Worm (Caenorhabditis elegans) whole organism, L1 larva: ENCODE data around the gene lec-12.

ENCODE experiments used
- C16A3.4 ChIP-seq: fragments of 150-350 bp; optimal IDR thresholded peaks from 2 replicates; lab custom pipeline; 2014; ENCODE audit warnings: missing biosample characterization, missing genetic modification characterization
- C34B4.2 ChIP-seq: sonication (generic microtip); optimal IDR thresholded peaks from 2 replicates; lab custom pipeline; 2017; ENCODE audit warnings: mild to moderate bottlenecking, missing genetic modification characterization, missing compliant biosample characterization
- F16B12.6 ChIP-seq: fragments of 150-350 bp; optimal IDR thresholded peaks from 2 replicates; lab custom pipeline; 2014; ENCODE audit warnings: missing biosample characterization, missing genetic modification characterization
- Y116A8C.19 ChIP-seq: sonication (generic microtip); optimal IDR thresholded peaks from 2 replicates; lab custom pipeline; 2016; ENCODE audit warnings: missing compliant biosample characterization, missing genetic modification characterization, borderline replicate concordance
- aha-1 ChIP-seq: fragments of 150-350 bp; optimal IDR thresholded peaks from 2 replicates; lab custom pipeline; 2014; ENCODE audit warnings: missing biosample characterization, missing genetic modification characterization
- alr-1 ChIP-seq: fragments of 200-800 bp; sonication (Bioruptor generic); optimal IDR thresholded peaks from 2 replicates; lab custom pipeline; 2018; ENCODE audit warnings: borderline replicate concordance, mild to moderate bottlenecking, missing genetic modification characterization, missing compliant biosample characterization
- ama-1 ChIP-seq: fragments of 150-350 bp; optimal IDR thresholded peaks from 2 replicates; lab custom pipeline; 2014
- ceh-8 ChIP-seq: fragments of 200-800 bp; sonication (Bioruptor generic); optimal IDR thresholded peaks from 2 replicates; lab custom pipeline; 2018; ENCODE audit warnings: mild to moderate bottlenecking, missing genetic modification characterization, moderate library complexity, missing compliant biosample characterization
- ceh-82 ChIP-seq, 3 experiments: fragments of 150-350 bp in 1 of 3; sonication (generic microtip) in 2 of 3; optimal IDR thresholded peaks; 2 replicates each; lab custom pipeline; 2014 to 2017; ENCODE audit warnings: missing biosample characterization in 3 of 3, missing genetic modification characterization in 3 of 3
- ces-1 ChIP-seq: fragments of 150-350 bp; optimal IDR thresholded peaks from 2 replicates; lab custom pipeline; 2014; ENCODE audit warnings: missing biosample characterization, missing genetic modification reagents, missing genetic modification characterization
- efl-3 ChIP-seq: fragments of 200-800 bp; sonication (Bioruptor generic); optimal IDR thresholded peaks from 2 replicates; lab custom pipeline; 2018; ENCODE audit warnings: mild to moderate bottlenecking, missing genetic modification characterization, missing compliant biosample characterization
- elt-2 ChIP-seq: sonication (generic microtip); optimal IDR thresholded peaks from 2 replicates; lab custom pipeline; 2016; ENCODE audit warnings: missing genetic modification characterization, mild to moderate bottlenecking, inconsistent platforms, missing compliant biosample characterization, missing genetic modification reagents
- elt-3 ChIP-seq, 6 experiments: fragments of 150-350 bp in 1 of 6; sonication (generic microtip); optimal IDR thresholded peaks; 2 replicates each; lab custom pipeline; 2017 to 2018; ENCODE audit warnings: missing biosample characterization in 6 of 6, missing genetic modification characterization in 6 of 6, inconsistent platforms in 1 of 6
- ets-5 ChIP-seq: fragments of 200-800 bp; sonication (Bioruptor generic); IDR thresholded peaks from 2 replicates; pipeline ENCODE4 v1.3.6; 2022; ENCODE audit warnings: missing genetic modification characterization, missing compliant biosample characterization
- fkh-4 ChIP-seq: sonication (generic microtip); optimal IDR thresholded peaks from 2 replicates; lab custom pipeline; 2016; ENCODE audit warnings: missing compliant biosample characterization, missing genetic modification characterization, borderline replicate concordance
- fos-1 ChIP-seq: fragments of 150-350 bp; optimal IDR thresholded peaks from 2 replicates; lab custom pipeline; 2014; ENCODE audit warnings: missing biosample characterization, missing genetic modification characterization
- hpl-2 ChIP-seq: fragments of 150-350 bp; optimal IDR thresholded peaks from 2 replicates; lab custom pipeline; 2014; ENCODE audit warnings: missing biosample characterization, missing genetic modification reagents, missing genetic modification characterization
- lin-35 ChIP-seq, 2 experiments: fragments of 150-350 bp; optimal IDR thresholded peaks; 2 replicates each; lab custom pipeline; 2014; ENCODE audit warnings: missing biosample characterization in 2 of 2, missing genetic modification characterization in 2 of 2, missing genetic modification reagents in 2 of 2
- lin-39 ChIP-seq: fragments of 150-350 bp; optimal IDR thresholded peaks from 2 replicates; lab custom pipeline; 2014; ENCODE audit warnings: missing biosample characterization, missing genetic modification reagents, missing genetic modification characterization
- lir-3 ChIP-seq: sonication (generic microtip); optimal IDR thresholded peaks from 2 replicates; lab custom pipeline; 2016; ENCODE audit warnings: mild to moderate bottlenecking, missing genetic modification characterization, moderate library complexity, missing compliant biosample characterization; ENCODE audit not compliant: poor library complexity
- mdl-1 ChIP-seq, 2 experiments: fragments of 150-350 bp; optimal IDR thresholded peaks; 2 replicates each; lab custom pipeline; 2014 to 2017; ENCODE audit warnings: missing biosample characterization in 2 of 2, missing genetic modification characterization in 2 of 2, inconsistent platforms in 1 of 2
- mep-1 ChIP-seq: fragments of 150-350 bp; optimal IDR thresholded peaks from 2 replicates; lab custom pipeline; 2014; ENCODE audit warnings: missing biosample characterization, missing genetic modification characterization
- nhr-19 ChIP-seq: fragments of 200-800 bp; sonication (Bioruptor generic); conservative IDR thresholded peaks from 2 replicates; pipeline ENCODE4 v1.3.6; 2022; ENCODE audit warnings: missing genetic modification characterization, missing compliant biosample characterization
- nhr-237 ChIP-seq: fragments of 150-350 bp; optimal IDR thresholded peaks from 2 replicates; lab custom pipeline; 2014; ENCODE audit warnings: missing biosample characterization, missing genetic modification characterization
- nhr-28 ChIP-seq: fragments of 150-350 bp; optimal IDR thresholded peaks from 2 replicates; lab custom pipeline; 2014; ENCODE audit warnings: missing biosample characterization, missing genetic modification characterization
- nhr-47 ChIP-seq: sonication (generic microtip); optimal IDR thresholded peaks from 2 replicates; lab custom pipeline; 2016; ENCODE audit warnings: mild to moderate bottlenecking, missing genetic modification characterization, moderate library complexity, missing compliant biosample characterization
- nhr-76 ChIP-seq: sonication (generic microtip); optimal IDR thresholded peaks from 2 replicates; lab custom pipeline; 2017; ENCODE audit warnings: missing biosample characterization, missing genetic modification characterization
- nhr-77 ChIP-seq: fragments of 150-350 bp; optimal IDR thresholded peaks from 2 replicates; lab custom pipeline; 2014; ENCODE audit warnings: missing biosample characterization, missing genetic modification characterization
- nhr-85 ChIP-seq: sonication (generic microtip); peaks from one replicate; lab custom pipeline; 2016; ENCODE audit warnings: missing genetic modification characterization, inconsistent platforms, missing compliant biosample characterization
- pag-3 ChIP-seq: sonication (generic microtip); optimal IDR thresholded peaks from 2 replicates; lab custom pipeline; 2017; ENCODE audit warnings: missing genetic modification characterization, mild to moderate bottlenecking, missing compliant biosample characterization, antibody characterized with exemption, borderline replicate concordance; ENCODE audit not compliant: insufficient read depth
- pqm-1 ChIP-seq: sonication (generic microtip); optimal IDR thresholded peaks from 3 replicates; lab custom pipeline; 2017; ENCODE audit warnings: missing biosample characterization, missing genetic modification characterization
- rnt-1 ChIP-seq: sonication (generic microtip); optimal IDR thresholded peaks from 2 replicates; lab custom pipeline; 2016; ENCODE audit warnings: mild to moderate bottlenecking, missing genetic modification characterization, moderate library complexity, missing compliant biosample characterization
- snpc-4 ChIP-seq: fragments of 150-350 bp; optimal IDR thresholded peaks from 2 replicates; lab custom pipeline; 2014; ENCODE audit warnings: missing biosample characterization, missing genetic modification characterization
- snu-23 ChIP-seq: sonication (generic microtip); optimal IDR thresholded peaks from 2 replicates; lab custom pipeline; 2016; ENCODE audit warnings: missing genetic modification characterization, missing compliant biosample characterization
- sox-4 ChIP-seq: sonication (generic microtip); optimal IDR thresholded peaks from 2 replicates; lab custom pipeline; 2016; ENCODE audit warnings: missing genetic modification characterization, missing compliant biosample characterization
- sptf-1 ChIP-seq: fragments of 150-350 bp; optimal IDR thresholded peaks from 2 replicates; lab custom pipeline; 2014; ENCODE audit warnings: missing biosample characterization, missing genetic modification characterization
- sup-37 ChIP-seq: fragments of 200-800 bp; sonication (Bioruptor generic); optimal IDR thresholded peaks from 2 replicates; lab custom pipeline; 2018; ENCODE audit warnings: mild to moderate bottlenecking, missing genetic modification characterization, missing compliant biosample characterization
- tbx-2 ChIP-seq: sonication (generic microtip); optimal IDR thresholded peaks from 2 replicates; lab custom pipeline; 2016; ENCODE audit warnings: missing genetic modification characterization, missing compliant biosample characterization
- unc-130 ChIP-seq: fragments of 150-350 bp; optimal IDR thresholded peaks from 2 replicates; lab custom pipeline; 2017; ENCODE audit warnings: missing biosample characterization, missing genetic modification characterization, inconsistent platforms
- unc-62 ChIP-seq: fragments of 150-350 bp; optimal IDR thresholded peaks from 2 replicates; lab custom pipeline; 2014; ENCODE audit warnings: missing biosample characterization, missing genetic modification reagents, missing genetic modification characterization
- unc-86 ChIP-seq: sonication (generic microtip); optimal IDR thresholded peaks from 2 replicates; lab custom pipeline; 2016; ENCODE audit warnings: missing genetic modification characterization, missing compliant biosample characterization
- xbp-1 ChIP-seq: sonication (generic microtip); optimal IDR thresholded peaks from 2 replicates; lab custom pipeline; 2016; ENCODE audit warnings: missing genetic modification characterization, missing compliant biosample characterization
- ztf-11 ChIP-seq, 2 experiments: sonication (generic microtip); optimal IDR thresholded peaks; 2 replicates each; lab custom pipeline; 2016 to 2017; ENCODE audit warnings: missing genetic modification characterization in 2 of 2, missing biosample characterization in 1 of 2, missing compliant biosample characterization in 1 of 2

The lec-12 gene

DNA sequence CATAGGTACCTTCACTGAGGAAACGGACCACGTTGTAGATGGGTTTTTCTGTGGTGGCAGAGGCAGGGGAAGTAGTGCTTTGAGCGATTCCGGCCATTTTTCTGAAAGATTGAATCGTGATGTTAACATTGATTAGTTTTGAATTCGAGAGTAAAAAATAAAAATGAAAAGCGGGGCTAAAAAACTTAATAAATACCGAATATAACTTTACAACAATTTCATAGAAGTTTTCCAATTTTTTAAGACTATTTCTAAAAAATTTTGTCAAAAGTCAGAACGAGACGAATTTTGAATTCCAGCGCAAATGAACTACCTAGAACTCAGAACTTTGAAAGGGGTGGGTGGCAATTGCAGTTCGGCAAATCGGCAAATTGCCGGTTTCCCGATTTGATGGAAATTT, 30.4 kb downstream of the lec-12 start, which contains the start of gene kin-33:
Gene kin-33 (minus strand): TSS at position 101 of the 400 bp plus-strand sequence.
- TF ChIP-seq sup-37 (no peak), F16B12.6 (tag; lab: Kevin White, UChicago) (no peak), efl-3 (no peak), C16A3.4 (tag; lab: Kevin White, UChicago) (no peak), pag-3 (tag; lab: Kevin White, UChicago) (no peak), pqm-1 (tag; lab: Kevin White, UChicago) (no peak), ces-1 (GFP tag; lab: Kevin White, UChicago) (no peak), unc-130 (no peak), ceh-82 (tag; optimal IDR thresholded peaks at IDR 0.05; lab: Kevin White, UChicago) (no peak), ama-1 (no peak), fos-1 (tag; lab: Kevin White, UChicago) (no peak), nhr-47 (no peak), rnt-1 (tag; lab: Kevin White, UChicago) (no peak), unc-62 (no peak), nhr-237 (tag; lab: Kevin White, UChicago) (no peak), ztf-11 (tag; optimal IDR thresholded peaks at IDR 0.05; lab: Kevin White, UChicago) (no peak), xbp-1 (tag; lab: Kevin White, UChicago) (no peak)

DNA sequence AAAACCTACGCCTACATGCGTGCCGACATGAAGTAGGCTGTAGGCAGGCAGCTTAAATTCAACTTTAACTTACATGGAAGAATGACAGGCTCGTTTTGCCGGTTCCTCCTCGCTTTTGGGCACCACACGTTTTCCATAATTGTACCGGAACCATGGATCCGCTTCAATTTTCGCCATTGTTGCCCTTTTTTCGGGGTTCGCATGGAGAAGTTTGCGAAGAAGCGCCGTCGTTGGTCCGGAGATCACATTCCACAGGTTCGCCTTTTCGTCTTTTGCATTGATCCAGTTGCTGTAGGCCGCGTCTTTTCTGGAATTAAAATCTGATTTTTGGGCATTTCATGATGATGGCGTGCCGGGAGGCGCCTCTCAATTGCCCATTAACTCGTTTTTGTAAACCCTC, 32.8 kb downstream of the lec-12 start:
- TF ChIP-seq snpc-4 (no peak), ets-5 (no peak), lir-3 (tag; lab: Kevin White, UChicago) (no peak), lin-35 (GFP tag; optimal IDR thresholded peaks at IDR 0.05; lab: Kevin White, UChicago) (no peak), ztf-11 (tag; optimal IDR thresholded peaks at IDR 0.05; lab: Kevin White, UChicago) (no peak), fos-1 (tag; lab: Kevin White, UChicago) (no peak), nhr-76 (tag; lab: Kevin White, UChicago) (no peak), C34B4.2 (tag; lab: Kevin White, UChicago) (no peak), ceh-8 (no peak), sox-4 (tag; lab: Kevin White, UChicago) (no peak), xbp-1 (tag; lab: Kevin White, UChicago) (no peak), elt-3 (tag; optimal IDR thresholded peaks at IDR 0.05; lab: Kevin White, UChicago) (no peak), snu-23 (GFP tag; lab: Kevin White, UChicago) (no peak), ceh-82 (tag; optimal IDR thresholded peaks at IDR 0.05; lab: Kevin White, UChicago) (no peak)

DNA sequence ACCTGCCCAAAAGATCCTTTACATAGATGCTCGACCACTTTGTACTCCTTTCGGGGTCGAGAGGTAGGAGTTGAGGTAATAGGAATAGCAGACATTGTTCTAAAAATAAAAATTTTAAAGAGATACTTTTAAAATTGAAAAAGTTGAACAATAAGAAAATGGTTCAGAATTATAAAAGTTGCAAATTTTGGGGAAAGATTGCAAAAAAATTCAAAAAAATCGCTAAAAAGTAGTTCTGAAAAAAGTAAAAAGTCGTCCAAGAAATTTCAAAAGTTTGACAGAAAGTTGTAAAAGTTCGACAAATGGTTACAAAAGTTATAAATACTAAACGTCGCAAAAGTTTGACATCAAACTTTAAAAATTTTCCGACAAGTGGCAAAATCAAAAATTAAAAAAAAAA, 33.9 kb downstream of the lec-12 start, which contains the start of gene R02C2.1:
Gene R02C2.1 (minus strand): TSS at position 101 of the 400 bp plus-strand sequence.
- TF ChIP-seq ceh-8, result no peak
- no peak for TF ChIP-seq nhr-76 (tag; lab: Kevin White, UChicago)
- TF ChIP-seq ceh-82 (tag; optimal IDR thresholded peaks at IDR 0.05; lab: Kevin White, UChicago), result no peak
- TF ChIP-seq nhr-77 (tag; lab: Kevin White, UChicago), result no peak
- no peak for TF ChIP-seq mep-1
- TF ChIP-seq nhr-85 (tag; lab: Kevin White, UChicago), result no peak
- TF ChIP-seq elt-2, result no peak
- TF ChIP-seq alr-1, result no peak
- no peak for TF ChIP-seq hpl-2 (GFP tag; lab: Kevin White, UChicago)
- TF ChIP-seq pag-3 (tag; lab: Kevin White, UChicago), result no peak
- TF ChIP-seq fkh-4 (tag; lab: Kevin White, UChicago), result no peak
- TF ChIP-seq lin-39 (tag; lab: Kevin White, UChicago), result no peak
- TF ChIP-seq nhr-28 (tag; lab: Kevin White, UChicago), result no peak
- TF ChIP-seq unc-86 (tag; lab: Kevin White, UChicago), result no peak
- no peak for TF ChIP-seq sptf-1 (tag; lab: Kevin White, UChicago)
- no peak for TF ChIP-seq aha-1 (tag; lab: Kevin White, UChicago)
- TF ChIP-seq tbx-2, result no peak
- no peak for TF ChIP-seq Y116A8C.19 (tag; lab: Kevin White, UChicago)
- no peak for TF ChIP-seq nhr-19 (GFP tag; lab: Robert Waterston, UW)
- no peak for TF ChIP-seq mdl-1 (tag; optimal IDR thresholded peaks at IDR 0.05; lab: Kevin White, UChicago)
